Worm (Caenorhabditis elegans) whole organism, late embryonic: ENCODE data around the gene C45G7.13.

Experiments
- C38D4.7 ChIP-seq: fragments of 200-800 bp; sonication (Bioruptor generic); optimal IDR thresholded peaks from 2 replicates; lab custom pipeline; 2018; ENCODE audit warnings: mild to moderate bottlenecking, missing genetic modification characterization, moderate library complexity, missing compliant biosample characterization
- K02D7.2 ChIP-seq: sonication (generic microtip); optimal IDR thresholded peaks from 2 replicates; lab custom pipeline; 2017; ENCODE audit warnings: mild to moderate bottlenecking, missing genetic modification characterization, missing compliant biosample characterization
- T23F11.4 ChIP-seq: fragments of 200-800 bp; sonication (Bioruptor generic); optimal IDR thresholded peaks from 2 replicates; lab custom pipeline; 2018; ENCODE audit warnings: mild to moderate bottlenecking, missing genetic modification characterization, missing compliant biosample characterization
- ahr-1 ChIP-seq: sonication (generic microtip); optimal IDR thresholded peaks from 2 replicates; lab custom pipeline; 2016; ENCODE audit warnings: missing genetic modification characterization, missing compliant biosample characterization
- ceh-14 ChIP-seq: sonication (generic microtip); optimal IDR thresholded peaks from 2 replicates; lab custom pipeline; 2016; ENCODE audit warnings: missing genotype, missing genetic modification characterization, missing compliant biosample characterization
- ceh-18 ChIP-seq: sonication (generic microtip); optimal IDR thresholded peaks from 2 replicates; lab custom pipeline; 2016; ENCODE audit warnings: missing genetic modification characterization, missing compliant biosample characterization
- ceh-19 ChIP-seq: fragments of 200-800 bp; sonication (Bioruptor generic); optimal IDR thresholded peaks from 2 replicates; lab custom pipeline; 2018; ENCODE audit warnings: mild to moderate bottlenecking, missing genetic modification characterization, missing compliant biosample characterization
- ceh-2 ChIP-seq: sonication (generic microtip); optimal IDR thresholded peaks from 2 replicates; lab custom pipeline; 2016; ENCODE audit warnings: missing genotype, missing genetic modification characterization, missing compliant biosample characterization
- ceh-22 ChIP-seq: sonication (generic microtip); optimal IDR thresholded peaks from 2 replicates; lab custom pipeline; 2017; ENCODE audit warnings: missing biosample characterization, missing genetic modification characterization
- ceh-9 ChIP-seq: sonication (generic microtip); optimal IDR thresholded peaks from 2 replicates; lab custom pipeline; 2016; ENCODE audit warnings: mild to moderate bottlenecking, missing genetic modification characterization, inconsistent platforms, missing compliant biosample characterization
- elt-2 ChIP-seq: sonication (generic microtip); optimal IDR thresholded peaks from 2 replicates; lab custom pipeline; 2016; ENCODE audit warnings: missing genetic modification reagents, missing genetic modification characterization, missing compliant biosample characterization
- elt-4 ChIP-seq: sonication (generic microtip); optimal IDR thresholded peaks from 2 replicates; lab custom pipeline; 2016; ENCODE audit warnings: missing genetic modification characterization, missing compliant biosample characterization
- fax-1 ChIP-seq: sonication (generic microtip); optimal IDR thresholded peaks from 2 replicates; lab custom pipeline; 2016; ENCODE audit warnings: missing genotype, missing genetic modification characterization, missing compliant biosample characterization
- gmeb-2 ChIP-seq: sonication (generic microtip); optimal IDR thresholded peaks from 2 replicates; lab custom pipeline; 2016; ENCODE audit warnings: missing genetic modification characterization, inconsistent platforms, missing compliant biosample characterization
- hlh-13 ChIP-seq: fragments of 200-800 bp; sonication (Bioruptor generic); optimal IDR thresholded peaks from 2 replicates; lab custom pipeline; 2018; ENCODE audit warnings: mild to moderate bottlenecking, missing genetic modification characterization, missing compliant biosample characterization
- hlh-15 ChIP-seq: sonication (generic microtip); optimal IDR thresholded peaks from 2 replicates; lab custom pipeline; 2016; ENCODE audit warnings: missing genetic modification characterization, missing compliant biosample characterization
- hlh-30 ChIP-seq: sonication (generic microtip); optimal IDR thresholded peaks from 2 replicates; lab custom pipeline; 2017; ENCODE audit warnings: antibody characterized with exemption, missing genetic modification characterization, missing compliant biosample characterization; ENCODE audit not compliant: insufficient read depth
- hlh-6 ChIP-seq: sonication (generic microtip); optimal IDR thresholded peaks from 2 replicates; lab custom pipeline; 2016; ENCODE audit warnings: missing genotype, missing genetic modification characterization, missing compliant biosample characterization
- lim-6 ChIP-seq: sonication (generic microtip); optimal IDR thresholded peaks from 2 replicates; lab custom pipeline; 2016; ENCODE audit warnings: missing genetic modification characterization, missing compliant biosample characterization
- nfya-1 ChIP-seq: sonication (generic microtip); optimal IDR thresholded peaks from 2 replicates; lab custom pipeline; 2017; ENCODE audit warnings: missing genetic modification characterization, mild to moderate bottlenecking, missing compliant biosample characterization, antibody characterized with exemption, moderate library complexity
- nhr-11 ChIP-seq: fragments of 150-350 bp; optimal IDR thresholded peaks from 2 replicates; lab custom pipeline; 2014; ENCODE audit warnings: missing biosample characterization, missing genetic modification characterization
- npax-4 ChIP-seq: sonication (generic microtip); optimal IDR thresholded peaks from 2 replicates; lab custom pipeline; 2016; ENCODE audit warnings: missing genetic modification characterization, missing compliant biosample characterization
- pat-9 ChIP-seq: fragments of 200-800 bp; sonication (Bioruptor generic); optimal IDR thresholded peaks from 2 replicates; lab custom pipeline; 2018; ENCODE audit warnings: mild to moderate bottlenecking, missing genetic modification characterization, moderate library complexity, missing compliant biosample characterization
- pax-1 ChIP-seq: fragments of 150-350 bp; optimal IDR thresholded peaks from 2 replicates; lab custom pipeline; 2014; ENCODE audit warnings: missing biosample characterization, missing genetic modification characterization
- pha-2 ChIP-seq: sonication (generic microtip); optimal IDR thresholded peaks from 2 replicates; lab custom pipeline; 2017; ENCODE audit warnings: mild to moderate bottlenecking, missing genetic modification characterization, missing compliant biosample characterization
- pros-1 ChIP-seq: fragments of 150-350 bp; optimal IDR thresholded peaks from 2 replicates; lab custom pipeline; 2014; ENCODE audit warnings: missing biosample characterization, missing genetic modification reagents, missing genetic modification characterization
- ref-2 ChIP-seq: sonication (generic microtip); optimal IDR thresholded peaks from 2 replicates; lab custom pipeline; 2016; ENCODE audit warnings: missing genetic modification characterization, missing compliant biosample characterization
- rnt-1 ChIP-seq: sonication (generic microtip); optimal IDR thresholded peaks from 2 replicates; lab custom pipeline; 2016; ENCODE audit warnings: missing genetic modification characterization, missing compliant biosample characterization
- syd-9 ChIP-seq: sonication (generic microtip); optimal IDR thresholded peaks from 2 replicates; lab custom pipeline; 2016; ENCODE audit warnings: mild to moderate bottlenecking, missing genetic modification characterization, moderate library complexity, missing compliant biosample characterization
- tbx-2 ChIP-seq: sonication (generic microtip); optimal IDR thresholded peaks from 2 replicates; lab custom pipeline; 2016; ENCODE audit warnings: missing genetic modification characterization, missing compliant biosample characterization
- ttx-3 ChIP-seq: sonication (generic microtip); optimal IDR thresholded peaks from 2 replicates; lab custom pipeline; 2016; ENCODE audit warnings: missing genetic modification reagents, missing genetic modification characterization, missing compliant biosample characterization
- unc-42 ChIP-seq: sonication (generic microtip); optimal IDR thresholded peaks from 2 replicates; lab custom pipeline; 2016; ENCODE audit warnings: missing genotype, missing genetic modification characterization, missing compliant biosample characterization
- unc-55 ChIP-seq: sonication (generic microtip); optimal IDR thresholded peaks from 2 replicates; lab custom pipeline; 2017; ENCODE audit warnings: missing biosample characterization, missing genetic modification reagents, missing genetic modification characterization
- ztf-16 ChIP-seq: sonication (generic microtip); optimal IDR thresholded peaks from 2 replicates; lab custom pipeline; 2017; ENCODE audit warnings: missing genetic modification characterization, missing compliant biosample characterization

The C45G7.13 gene

DNA sequence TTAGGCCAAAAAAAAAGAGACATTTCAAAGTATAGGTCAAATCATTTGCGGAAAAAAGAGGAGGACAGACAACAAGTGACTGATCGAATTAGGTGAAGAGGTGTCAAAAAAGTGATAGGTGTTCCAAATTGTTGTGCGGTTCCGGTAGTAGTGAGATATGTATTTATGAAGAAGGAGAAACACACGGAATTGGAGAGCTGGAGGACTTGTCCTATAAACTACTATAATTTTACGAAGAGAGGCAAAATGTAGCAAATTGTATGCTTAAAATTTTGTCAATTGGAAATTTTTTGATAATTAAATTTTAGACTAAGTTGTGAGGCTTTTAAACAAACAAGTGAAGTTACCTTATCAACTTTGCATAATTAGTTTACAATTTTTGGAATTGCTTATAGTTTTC lies 522 bp upstream of the C45G7.13 start:
- TF ChIP-seq C38D4.7: no peak
- no peak for TF ChIP-seq ceh-22 (tag; lab: Kevin White, UChicago)
- TF ChIP-seq ceh-19 (GFP tag; lab: Kevin White, UChicago): no peak
- no peak for TF ChIP-seq elt-4 (tag; lab: Kevin White, UChicago)
- TF ChIP-seq ahr-1 (tag; lab: Kevin White, UChicago): no peak
- no peak for TF ChIP-seq hlh-30 (tag; lab: Kevin White, UChicago)
- TF ChIP-seq gmeb-2 (tag; lab: Kevin White, UChicago): no peak
- TF ChIP-seq ttx-3: no peak
- TF ChIP-seq ceh-9: no peak
- no peak for TF ChIP-seq ceh-14
- no peak for TF ChIP-seq ceh-18
- no peak for TF ChIP-seq T23F11.4 (GFP tag; lab: Kevin White, UChicago)
- TF ChIP-seq pat-9 (tag; lab: Kevin White, UChicago): no peak
- no peak for TF ChIP-seq ceh-2 (tag; lab: Kevin White, UChicago)
- no peak for TF ChIP-seq npax-4 (tag; lab: Kevin White, UChicago)
- no peak for TF ChIP-seq ztf-16 (tag; lab: Kevin White, UChicago)
- TF ChIP-seq lim-6: no peak
- no peak for TF ChIP-seq fax-1 (tag; lab: Kevin White, UChicago)
- no peak for TF ChIP-seq pha-2 (tag; lab: Kevin White, UChicago)
- TF ChIP-seq nfya-1 (tag; lab: Kevin White, UChicago): no peak
- TF ChIP-seq, all 69 proteins: peak for 0

DNA sequence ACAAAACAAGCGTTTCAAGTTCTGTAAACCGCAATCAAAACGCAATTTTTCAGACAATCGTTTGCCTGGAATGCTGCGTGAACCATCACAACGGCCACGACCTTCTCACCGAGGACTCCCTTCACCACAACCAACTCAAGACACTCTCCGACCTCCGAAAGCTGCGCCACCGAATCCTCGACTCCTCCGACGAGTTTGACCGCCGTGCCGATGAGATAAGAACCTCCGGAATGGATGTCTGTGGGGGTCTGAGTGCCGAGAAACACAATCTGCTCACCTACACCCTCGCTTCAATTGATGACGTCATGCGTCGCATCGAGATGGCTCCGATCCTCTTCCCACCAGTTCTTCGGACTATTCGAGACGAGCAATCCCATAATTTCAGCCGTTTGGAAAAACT lies 16.8 kb downstream of the C45G7.13 start:
- no peak for TF ChIP-seq elt-4 (tag; lab: Kevin White, UChicago)
- no peak for TF ChIP-seq ceh-2 (tag; lab: Kevin White, UChicago)
- no peak for TF ChIP-seq unc-55 (GFP tag; lab: Kevin White, UChicago)
- no peak for TF ChIP-seq pros-1 (tag; lab: Kevin White, UChicago)
- no peak for TF ChIP-seq tbx-2 (tag; lab: Kevin White, UChicago)
- TF ChIP-seq ahr-1 (tag; lab: Kevin White, UChicago): no peak

DNA sequence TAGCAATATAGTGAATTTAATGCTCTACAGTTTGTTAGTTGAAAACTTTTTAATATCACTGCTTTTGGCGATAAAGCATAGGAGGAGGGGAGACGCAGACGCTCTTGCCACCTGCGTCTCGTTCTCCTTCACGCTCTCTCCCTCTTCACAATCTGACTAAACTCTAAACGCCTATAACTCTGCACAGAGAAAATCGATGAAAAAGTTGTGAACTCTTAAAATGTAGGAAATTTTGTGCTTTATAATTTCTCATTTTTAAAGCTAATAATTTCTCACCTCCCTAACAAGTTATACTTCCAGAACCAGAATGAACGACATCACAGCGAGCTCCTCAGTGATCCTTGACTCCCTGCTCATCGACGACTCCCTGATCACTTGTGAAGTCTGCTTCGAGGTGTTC lies 18.4 kb downstream of the C45G7.13 start, which contains the start of gene C45G7.4:
TSS of gene C45G7.4 (plus strand) at position 301 of the 400 bp plus-strand sequence.
- TF ChIP-seq pax-1 (no peak), K02D7.2 (no peak), hlh-13 (GFP tag; lab: Kevin White, UChicago) (no peak), unc-42 (tag; lab: Kevin White, UChicago) (no peak), rnt-1 (tag; lab: Kevin White, UChicago) (no peak), hlh-6 (tag; lab: Kevin White, UChicago) (no peak), gmeb-2 (tag; lab: Kevin White, UChicago) (no peak), ref-2 (no peak), pat-9 (tag; lab: Kevin White, UChicago) (no peak)

DNA sequence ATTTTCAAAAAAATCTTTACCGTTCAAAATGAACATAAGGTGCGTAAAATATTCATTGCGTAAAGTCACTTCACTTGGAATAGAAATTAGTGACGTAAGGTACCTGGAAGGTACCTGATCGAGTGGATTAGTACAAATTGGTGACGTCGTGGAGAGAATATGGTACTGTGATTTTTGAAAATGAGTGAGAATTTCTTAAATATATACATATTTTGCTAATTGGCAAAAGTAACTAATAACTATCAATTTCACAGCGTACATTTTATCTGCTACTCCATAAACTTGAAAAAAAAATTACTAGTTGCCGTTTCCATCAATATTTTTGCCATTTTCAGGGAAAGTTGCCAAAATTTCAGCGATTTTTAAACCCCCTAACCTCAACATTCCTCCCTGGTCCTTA lies 34.4 kb downstream of the C45G7.13 start:
- TF ChIP-seq nfya-1 (tag; lab: Kevin White, UChicago): no peak
- no peak for TF ChIP-seq syd-9
- TF ChIP-seq lim-6: no peak
- no peak for TF ChIP-seq hlh-15 (tag; lab: Kevin White, UChicago)
- no peak for TF ChIP-seq nhr-11

DNA sequence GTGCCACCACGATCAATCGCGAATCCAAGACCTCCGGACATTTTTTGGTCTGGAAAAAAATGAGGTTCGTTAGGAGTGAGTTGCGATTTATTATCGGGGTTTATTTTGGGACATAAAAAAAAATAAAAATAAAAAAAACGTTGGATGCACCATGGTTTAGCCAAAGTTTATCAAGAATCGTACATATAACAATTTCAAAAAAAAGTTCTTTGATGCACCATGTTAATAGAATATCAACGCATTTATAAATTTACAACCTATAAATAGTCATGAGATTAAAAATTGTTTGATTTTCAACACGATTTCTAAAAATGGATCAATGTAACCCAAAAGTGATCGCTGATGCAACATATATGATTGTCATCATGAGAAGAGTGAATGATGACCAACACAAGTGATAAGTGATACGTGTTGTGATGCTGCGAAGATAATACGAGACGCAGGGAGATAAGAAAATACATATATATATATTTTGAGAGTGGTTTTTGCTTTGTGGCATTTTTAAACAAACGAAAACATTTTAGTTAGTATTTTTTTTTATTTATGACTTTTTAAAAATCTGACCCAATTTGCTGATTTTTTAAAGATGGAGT lies 38.7 kb downstream of the C45G7.13 start, which contains the start of gene Y38F2AR.12:
TSS of gene Y38F2AR.12 (minus strand) at position 51 of the 593 bp plus-strand sequence.
- TF ChIP-seq nfya-1 (tag; lab: Kevin White, UChicago) (no peak), elt-2 (tag; lab: Kevin White, UChicago) (peak; percentile 63)
